Worm (Caenorhabditis elegans): ENCODE measurements around the gene srsx-16.
A peak's percentile ranks its signal among the peaks of the same experiment; 100 is the strongest.

The srsx-16 gene

DNA sequence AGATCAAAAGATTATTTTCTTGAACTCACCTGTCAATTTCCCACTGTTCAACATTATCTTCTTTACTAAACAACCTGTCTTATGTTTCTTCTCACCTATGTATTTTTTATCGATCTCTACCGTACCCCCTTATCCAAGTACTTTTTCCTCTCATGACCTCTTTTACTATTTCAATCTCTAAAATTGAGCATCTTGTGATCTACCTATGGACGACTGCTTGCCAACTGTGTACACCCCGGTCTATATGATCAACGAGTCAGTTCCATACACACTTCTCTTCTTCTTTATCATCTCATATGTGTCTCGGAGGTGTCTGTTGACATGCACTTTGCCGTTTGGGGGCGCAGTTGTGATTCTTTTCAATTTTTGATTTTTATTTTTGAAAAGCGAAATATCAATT is 29.4 kb downstream of the srsx-16 start (continued):
- TF ChIP-seq dsc-1 (tag; optimal IDR thresholded peaks at IDR 0.05) = no peak
- TF ChIP-seq elt-3 (tag; optimal IDR thresholded peaks at IDR 0.05) = peak in 1 of 6 experiments; percentile 6
- TF ChIP-seq lsy-2 (tag; optimal IDR thresholded peaks at IDR 0.05) = peak; percentile 40 to 70
- no peak for TF ChIP-seq grh-1 (GFP tag; IDR thresholded peaks at IDR 0.05)
- TF ChIP-seq tbx-2 (tag; optimal IDR thresholded peaks at IDR 0.05) = peak; percentile 26
- TF ChIP-seq nhr-20 (tag; optimal IDR thresholded peaks at IDR 0.05) = peak; percentile 61
- peak in 1 of 3 experiments; percentile 28 for TF ChIP-seq ceh-82 (tag; optimal IDR thresholded peaks at IDR 0.05)
- no peak for TF ChIP-seq fos-1 (tag; optimal IDR thresholded peaks at IDR 0.05)
- peak; percentile 56 for TF ChIP-seq skn-1 (tag; optimal IDR thresholded peaks at IDR 0.05)
- TF ChIP-seq lin-13 (GFP tag; optimal IDR thresholded peaks at IDR 0.05) = peak; percentile 33
- peak; percentile 11 for TF ChIP-seq rnt-1 (tag; optimal IDR thresholded peaks at IDR 0.05)
- no peak for TF ChIP-seq ceh-88 (GFP tag; IDR thresholded peaks at IDR 0.05)
- TF ChIP-seq C34B4.2 (tag; optimal IDR thresholded peaks at IDR 0.05) = no peak
- TF ChIP-seq egl-27 (tag; optimal IDR thresholded peaks at IDR 0.05) = no peak
- TF ChIP-seq nhr-77 (tag; optimal IDR thresholded peaks at IDR 0.05) = peak; percentile 64

DNA sequence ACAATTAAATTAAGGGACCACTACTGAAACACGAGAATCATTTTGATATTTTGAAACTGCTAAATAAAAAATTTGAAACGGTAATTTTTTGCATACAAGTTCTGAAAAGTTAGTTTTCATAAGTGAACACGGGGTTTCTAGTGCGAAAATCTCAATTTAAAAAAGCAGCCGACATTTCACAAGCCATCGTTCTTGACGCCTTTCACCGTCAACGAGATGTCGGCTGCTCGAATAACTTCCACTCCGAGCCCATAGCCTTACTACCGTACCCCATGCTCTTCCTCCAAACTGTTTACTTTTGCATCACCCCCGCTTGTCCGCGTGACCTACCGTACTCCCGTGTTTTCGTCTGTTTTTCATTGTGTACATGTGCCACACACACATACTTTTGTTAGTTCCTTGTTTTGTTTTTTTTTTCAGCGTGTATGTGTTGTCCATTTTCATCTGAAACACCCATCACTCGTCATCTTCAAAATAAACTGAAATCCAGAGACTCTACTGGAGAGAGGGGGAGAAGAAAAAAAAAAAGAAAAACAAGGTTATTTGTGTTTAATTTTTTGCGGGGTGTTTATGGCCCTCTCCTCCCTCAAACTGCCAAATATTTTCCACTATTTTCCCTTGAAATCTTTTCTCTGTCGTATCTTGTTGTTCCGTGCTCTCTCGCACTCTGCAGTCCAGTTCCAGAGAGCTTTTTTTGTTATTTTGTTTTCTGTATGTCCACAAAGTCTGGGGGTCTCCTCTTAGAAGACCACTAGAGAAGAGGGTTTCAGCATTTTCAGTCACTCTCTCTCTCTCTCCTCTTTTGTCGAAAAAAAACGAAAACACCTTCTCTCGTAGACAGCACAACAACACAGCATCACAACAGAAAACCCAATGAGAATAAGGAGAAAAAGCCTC is 31.3 kb downstream of the srsx-16 start:
- TF ChIP-seq ces-1 (GFP tag; optimal IDR thresholded peaks at IDR 0.05) (no peak), sup-37 (GFP tag; optimal IDR thresholded peaks at IDR 0.05) (no peak), zip-4 (GFP tag; optimal IDR thresholded peaks at IDR 0.05) (no peak), blmp-1 (tag; optimal IDR thresholded peaks at IDR 0.05) (no peak), efl-1 (optimal IDR thresholded peaks at IDR 0.05) (no peak), efl-1 (GFP tag; optimal IDR thresholded peaks at IDR 0.05 in 1 of 2) (peak in 1 of 2 experiments; percentile 59), sptf-1 (tag; optimal IDR thresholded peaks at IDR 0.05) (no peak), sox-4 (tag; optimal IDR thresholded peaks at IDR 0.05) (no peak), snpc-4 (tag; optimal IDR thresholded peaks at IDR 0.05) (peak; percentile 32), dpl-1 (GFP tag; optimal IDR thresholded peaks at IDR 0.05) (no peak), hlh-4 (tag; optimal IDR thresholded peaks at IDR 0.05) (no peak), fkh-4 (tag; optimal IDR thresholded peaks at IDR 0.05; ENCODE audit: borderline replicate concordance) (no peak), nhr-47 (tag; optimal IDR thresholded peaks at IDR 0.05) (no peak), hpl-2 (GFP tag; optimal IDR thresholded peaks at IDR 0.05) (no peak), tbx-2 (tag; optimal IDR thresholded peaks at IDR 0.05) (no peak), pax-3 (tag; optimal IDR thresholded peaks at IDR 0.05) (no peak), nhr-90 (tag; optimal IDR thresholded peaks at IDR 0.05; ENCODE audit: poor library complexity) (no peak), lin-13 (GFP tag; optimal IDR thresholded peaks at IDR 0.05) (no peak), ets-5 (GFP tag; IDR thresholded peaks at IDR 0.05) (no peak), aha-1 (tag; optimal IDR thresholded peaks at IDR 0.05) (no peak), ceh-82 (tag; optimal IDR thresholded peaks at IDR 0.05) (no peak), skn-1 (tag; optimal IDR thresholded peaks at IDR 0.05) (peak; percentile 26), lin-35 (GFP tag; optimal IDR thresholded peaks at IDR 0.05) (peak in 1 of 2 experiments; percentile 7), Y116A8C.19 (tag; optimal IDR thresholded peaks at IDR 0.05; ENCODE audit: borderline replicate concordance) (no peak), irx-1 (tag; optimal IDR thresholded peaks at IDR 0.05) (no peak), nhr-20 (tag; optimal IDR thresholded peaks at IDR 0.05) (no peak), lsy-2 (tag; optimal IDR thresholded peaks at IDR 0.05) (peak in 1 of 2 experiments; percentile 54), efl-3 (GFP tag; optimal IDR thresholded peaks at IDR 0.05) (no peak), fos-1 (tag; optimal IDR thresholded peaks at IDR 0.05) (no peak), aly-2 (tag; optimal IDR thresholded peaks at IDR 0.05) (no peak), nhr-237 (tag; optimal IDR thresholded peaks at IDR 0.05) (no peak)

All from whole organism, L1 larva.